Fruit fly (Drosophila melanogaster) whole organism, embryonic: Measurements from ENCODE around the gene Trxr1.

Source experiments
- Asciz ChIP-seq: fragments of 200-800 bp; sonication (Bioruptor generic); optimal IDR thresholded peaks from 2 replicates; lab custom pipeline; 2017; ENCODE audit warnings: missing biosample characterization, mild to moderate bottlenecking, missing genetic modification characterization, missing genetic modification reagents
- Atf-2 ChIP-seq: fragments of 200-800 bp; sonication (Bioruptor generic); optimal IDR thresholded peaks from 2 replicates; lab custom pipeline; 2016; ENCODE audit warnings: missing biosample characterization, missing genetic modification characterization
- B-H2 ChIP-seq: fragments of 200-800 bp; sonication (Bioruptor generic); optimal IDR thresholded peaks from 2 replicates; lab custom pipeline; 2018; ENCODE audit warnings: missing biosample characterization, mild to moderate bottlenecking, missing genetic modification characterization
- Bgb ChIP-seq: fragments of 200-800 bp; sonication (Bioruptor generic); IDR thresholded peaks from 2 replicates; pipeline ENCODE4 v1.3.6; 2022; ENCODE audit warnings: missing biosample characterization, missing genetic modification characterization; ENCODE audit not compliant: partially characterized antibody
- CG10565 ChIP-seq: fragments of 200-800 bp; sonication (Bioruptor generic); optimal IDR thresholded peaks from 3 replicates; lab custom pipeline; 2016; ENCODE audit warnings: missing biosample characterization, mild to moderate bottlenecking, missing genetic modification characterization
- CG12219 ChIP-seq: fragments of 200-800 bp; sonication (Bioruptor generic); optimal IDR thresholded peaks from 3 replicates; lab custom pipeline; 2018; ENCODE audit warnings: missing biosample characterization, mild to moderate bottlenecking, missing genetic modification characterization
- CG14441 ChIP-seq: fragments of 200-800 bp; sonication (Bioruptor generic); IDR thresholded peaks from 2 replicates; pipeline ENCODE4 v1.3.6; 2022; ENCODE audit warnings: missing biosample characterization, missing genetic modification characterization
- CG15479 ChIP-seq: fragments of 200-800 bp; sonication (Bioruptor generic); optimal IDR thresholded peaks from 3 replicates; lab custom pipeline; 2019; ENCODE audit warnings: missing biosample characterization, mild to moderate bottlenecking, missing genetic modification characterization, moderate library complexity
- CG1603 ChIP-seq: fragments of 200-800 bp; sonication (Bioruptor generic); optimal IDR thresholded peaks from 2 replicates; lab custom pipeline; 2019; ENCODE audit warnings: missing biosample characterization, mild to moderate bottlenecking, missing genetic modification characterization, moderate library complexity
- CG16813 ChIP-seq: fragments of 200-800 bp; sonication (Bioruptor generic); IDR thresholded peaks from 3 replicates; pipeline ENCODE4 v1.3.6; 2022; ENCODE audit warnings: missing biosample characterization, missing genetic modification characterization; ENCODE audit not compliant: partially characterized antibody
- CG31365 ChIP-seq: fragments of 200-800 bp; sonication (Bioruptor generic); optimal IDR thresholded peaks from 2 replicates; lab custom pipeline; 2018; ENCODE audit warnings: missing biosample characterization, mild to moderate bottlenecking, missing genetic modification characterization
- CG34224 ChIP-seq: fragments of 200-800 bp; sonication (Bioruptor generic); IDR thresholded peaks from 3 replicates; pipeline ENCODE4 v1.3.6; 2022; ENCODE audit warnings: missing biosample characterization, missing genetic modification characterization; ENCODE audit not compliant: partially characterized antibody
- CG34376 ChIP-seq: fragments of 200-800 bp; sonication (Bioruptor generic); optimal IDR thresholded peaks from 2 replicates; lab custom pipeline; 2018; ENCODE audit warnings: missing biosample characterization, mild to moderate bottlenecking, missing genetic modification characterization
- CG43689 ChIP-seq: fragments of 200-800 bp; sonication (Bioruptor generic); IDR thresholded peaks from 2 replicates; pipeline ENCODE4 v1.3.6; 2022; ENCODE audit warnings: missing biosample characterization, missing genetic modification characterization
- CG6654 ChIP-seq: fragments of 200-800 bp; sonication (Bioruptor generic); optimal IDR thresholded peaks from 2 replicates; lab custom pipeline; 2017; ENCODE audit warnings: missing biosample characterization, mild to moderate bottlenecking, missing genetic modification characterization
- CG6854 ChIP-seq: fragments of 200-800 bp; sonication (Bioruptor generic); optimal IDR thresholded peaks from 3 replicates; lab custom pipeline; 2017; ENCODE audit warnings: missing biosample characterization, mild to moderate bottlenecking, missing genetic modification characterization
- CG7271 ChIP-seq: fragments of 200-800 bp; sonication (Bioruptor generic); optimal IDR thresholded peaks from 2 replicates; lab custom pipeline; 2018; ENCODE audit warnings: missing biosample characterization, mild to moderate bottlenecking, missing genetic modification characterization, moderate library complexity
- CG8089 ChIP-seq: fragments of 200-800 bp; sonication (Bioruptor generic); optimal IDR thresholded peaks from 3 replicates; lab custom pipeline; 2016; ENCODE audit warnings: missing biosample characterization, missing genetic modification characterization
- Elba2 ChIP-seq: fragments of 200-800 bp; sonication (Bioruptor generic); optimal IDR thresholded peaks from 3 replicates; lab custom pipeline; 2016; ENCODE audit warnings: missing biosample characterization, missing genetic modification characterization
- Gsc ChIP-seq: fragments of 200-800 bp; sonication (Bioruptor generic); IDR thresholded peaks from 2 replicates; pipeline ENCODE4 v1.3.6; 2022; ENCODE audit warnings: missing biosample characterization, missing genetic modification characterization
- Hmr ChIP-seq: fragments of 200-800 bp; sonication (Bioruptor generic); optimal IDR thresholded peaks from 3 replicates; lab custom pipeline; 2017; ENCODE audit warnings: mild to moderate bottlenecking, missing biosample characterization, missing genetic modification reagents, missing genetic modification characterization
- Hr39 ChIP-seq: fragments of >200 bp; optimal IDR thresholded peaks from 2 replicates; lab custom pipeline; 2017
- Hr78 ChIP-seq, 2 experiments: fragments of 200-800 bp in 1 of 2; fragments of >200 bp in 1 of 2; sonication (Bioruptor generic) in 1 of 2; optimal IDR thresholded peaks; 2 replicates each; lab custom pipeline; 2017 to 2019; ENCODE audit warnings: missing biosample characterization in 2 of 2, missing genetic modification characterization in 2 of 2, mild to moderate bottlenecking in 1 of 2, moderate library complexity in 1 of 2
- Jarid2 ChIP-seq: fragments of 200-800 bp; sonication (Bioruptor generic); optimal IDR thresholded peaks from 3 replicates; lab custom pipeline; 2017; ENCODE audit warnings: mild to moderate bottlenecking, missing biosample characterization, missing genetic modification reagents, missing genetic modification characterization
- MESR4 ChIP-seq: fragments of 200-800 bp; sonication (Bioruptor generic); optimal IDR thresholded peaks from 2 replicates; lab custom pipeline; 2018; ENCODE audit warnings: missing biosample characterization, mild to moderate bottlenecking, missing genetic modification characterization, moderate library complexity
- NC2β ChIP-seq: fragments of 200-800 bp; sonication (Bioruptor generic); optimal IDR thresholded peaks from 2 replicates; lab custom pipeline; 2016; ENCODE audit warnings: missing biosample characterization, missing genetic modification characterization
- Opbp ChIP-seq: fragments of 200-800 bp; sonication (Bioruptor generic); IDR thresholded peaks from 3 replicates; pipeline ENCODE4 v1.3.6; 2022; ENCODE audit warnings: missing biosample characterization, missing genetic modification characterization; ENCODE audit not compliant: partially characterized antibody
- PHDP ChIP-seq: fragments of 200-800 bp; sonication (Bioruptor generic); optimal IDR thresholded peaks from 3 replicates; lab custom pipeline; 2018; ENCODE audit warnings: missing biosample characterization, mild to moderate bottlenecking, missing genetic modification characterization, moderate library complexity
- Sin3A ChIP-seq: fragments of >200 bp; optimal IDR thresholded peaks from 2 replicates; lab custom pipeline; 2018
- Stat92E ChIP-seq, 3 experiments: fragments of >200 bp in 2 of 3; fragments of 200-800 bp in 1 of 3; sonication (Bioruptor generic) in 1 of 3; optimal IDR thresholded peaks; 2 replicates each; lab custom pipeline; 2017 to 2019; ENCODE audit warnings: missing biosample characterization in 3 of 3, missing genetic modification characterization in 3 of 3, mild to moderate bottlenecking in 1 of 3, moderate library complexity in 1 of 3
- ac ChIP-seq: fragments of 200-800 bp; sonication (Bioruptor generic); optimal IDR thresholded peaks from 3 replicates; lab custom pipeline; 2017; ENCODE audit warnings: missing biosample characterization, mild to moderate bottlenecking, missing genetic modification characterization
- amos ChIP-seq: fragments of 200-800 bp; sonication (Bioruptor generic); IDR thresholded peaks from 2 replicates; pipeline ENCODE4 v1.3.6; 2022; ENCODE audit warnings: missing biosample characterization, missing genetic modification characterization; ENCODE audit not compliant: partially characterized antibody
- bbx ChIP-seq: fragments of 200-800 bp; sonication (Bioruptor generic); IDR thresholded peaks from 2 replicates; pipeline ENCODE4 v1.3.6; 2022; ENCODE audit warnings: missing biosample characterization, missing genetic modification characterization; ENCODE audit not compliant: partially characterized antibody
- cato ChIP-seq: fragments of 200-800 bp; sonication (Bioruptor generic); optimal IDR thresholded peaks from 2 replicates; lab custom pipeline; 2016; ENCODE audit warnings: missing biosample characterization, missing genetic modification characterization, borderline replicate concordance
- chinmo ChIP-seq: fragments of 200-800 bp; sonication (Bioruptor generic); IDR thresholded peaks from 4 replicates; pipeline ENCODE4 v1.3.6; 2022; ENCODE audit warnings: missing biosample characterization, missing genetic modification characterization; ENCODE audit not compliant: partially characterized antibody
- exex ChIP-seq: fragments of 200-800 bp; sonication (Bioruptor generic); optimal IDR thresholded peaks from 4 replicates; lab custom pipeline; 2018; ENCODE audit warnings: missing biosample characterization, mild to moderate bottlenecking, missing genetic modification characterization, moderate library complexity
- h ChIP-seq: fragments of >200 bp; optimal IDR thresholded peaks from 2 replicates; lab custom pipeline; 2017
- hbn ChIP-seq: fragments of 200-800 bp; sonication (Bioruptor generic); IDR thresholded peaks from 2 replicates; pipeline ENCODE4 v1.3.6; 2022; ENCODE audit warnings: missing biosample characterization, missing genetic modification characterization; ENCODE audit not compliant: partially characterized antibody
- nom ChIP-seq: fragments of 200-800 bp; sonication (Bioruptor generic); optimal IDR thresholded peaks from 2 replicates; lab custom pipeline; 2017; ENCODE audit warnings: missing biosample characterization, missing genetic modification characterization, mild to moderate bottlenecking, moderate library complexity, missing genetic modification reagents
- pnt ChIP-seq: fragments of 200-800 bp; sonication (Bioruptor generic); optimal IDR thresholded peaks from 3 replicates; lab custom pipeline; 2016; ENCODE audit warnings: missing biosample characterization, missing genetic modification characterization
- pzg ChIP-seq: fragments of 200-800 bp; sonication (Bioruptor generic); optimal IDR thresholded peaks from 3 replicates; lab custom pipeline; 2018; ENCODE audit warnings: missing biosample characterization, mild to moderate bottlenecking, missing genetic modification characterization, moderate library complexity
- scrt ChIP-seq: fragments of 200-800 bp; sonication (Bioruptor generic); optimal IDR thresholded peaks from 2 replicates; lab custom pipeline; 2018; ENCODE audit warnings: missing biosample characterization, mild to moderate bottlenecking, missing genetic modification characterization, moderate library complexity
- sens ChIP-seq: fragments of 200-800 bp; sonication (Bioruptor generic); peaks from one replicate; lab custom pipeline; 2016; ENCODE audit warnings: missing biosample characterization, missing genetic modification characterization
- slbo ChIP-seq: fragments of 200-800 bp; sonication (Bioruptor generic); IDR thresholded peaks from 2 replicates; pipeline ENCODE4 v1.3.6; 2022; ENCODE audit warnings: missing biosample characterization, missing genetic modification characterization
- slou ChIP-seq: fragments of 200-800 bp; sonication (Bioruptor generic); optimal IDR thresholded peaks from 3 replicates; lab custom pipeline; 2016; ENCODE audit warnings: missing biosample characterization, missing genetic modification characterization
- so ChIP-seq: fragments of 200-800 bp; sonication (Bioruptor generic); IDR thresholded peaks from 3 replicates; pipeline ENCODE4 v1.3.6; 2022; ENCODE audit warnings: missing biosample characterization, missing genetic modification characterization
- tin ChIP-seq: fragments of 200-800 bp; sonication (Bioruptor generic); optimal IDR thresholded peaks from 3 replicates; lab custom pipeline; 2016; ENCODE audit warnings: missing biosample characterization, missing genetic modification characterization
- wdn ChIP-seq: fragments of 200-800 bp; sonication (Bioruptor generic); IDR thresholded peaks from 2 replicates; pipeline ENCODE4 v1.3.6; 2022; ENCODE audit warnings: missing biosample characterization, missing genetic modification characterization

Gene Trxr1

dm6 chrX:8271363-8272061 lies 29.2 kb downstream of the Trxr1 start, which contains the start of gene Corp (continued):
- TF ChIP-seq Stat92E (GFP tag; optimal IDR thresholded peaks at IDR 0.05; lab: Kevin White, UChicago) = no peak
- peak; percentile 42 for TF ChIP-seq Asciz (GFP tag; lab: Kevin White, UChicago)
- no peak for TF ChIP-seq Hr39 (lab: Kevin White, UChicago)
- no peak for TF ChIP-seq NC2β (GFP tag; lab: Kevin White, UChicago)
- no peak for TF ChIP-seq amos
- TF ChIP-seq tin (GFP tag; lab: Kevin White, UChicago) = no peak
- TF ChIP-seq CG10565 (GFP tag; lab: Kevin White, UChicago) = no peak
- no peak for TF ChIP-seq scrt (GFP tag; lab: Kevin White, UChicago)
- TF ChIP-seq CG15479 (GFP tag; lab: Kevin White, UChicago) = no peak
- no peak for TF ChIP-seq exex
- no peak for TF ChIP-seq h (lab: Kevin White, UChicago)
- TF ChIP-seq, all 482 proteins: peak for 112

- peak; percentile 90 for TF ChIP-seq hbn (GFP tag; lab: Robert Waterston, UW)
- no peak for TF ChIP-seq Hr78 (GFP tag; optimal IDR thresholded peaks at IDR 0.05; lab: Kevin White, UChicago)
- no peak for TF ChIP-seq sens (GFP tag; lab: Kevin White, UChicago)
- no peak for TF ChIP-seq CG8089
- no peak for TF ChIP-seq slbo
- peak; percentile 39 for TF ChIP-seq CG1603 (tag; lab: Kevin White, UChicago)
- no peak for TF ChIP-seq Elba2 (GFP tag; lab: Kevin White, UChicago)
- TF ChIP-seq pzg = peak; percentile 55
- peak; percentile 91 for TF ChIP-seq bbx (GFP tag; lab: Robert Waterston, UW)
- TF ChIP-seq CG31365 = no peak
- TF ChIP-seq pnt (GFP tag; lab: Kevin White, UChicago) = no peak
- no peak for TF ChIP-seq CG6654 (GFP tag; lab: Kevin White, UChicago)
- no peak for TF ChIP-seq ac (GFP tag; lab: Kevin White, UChicago)
- peak; percentile 6 for TF ChIP-seq Sin3A
- peak; percentile 82 for TF ChIP-seq Bgb
- peak; percentile 87 for TF ChIP-seq Opbp (GFP tag; lab: Robert Waterston, UW)
- TF ChIP-seq PHDP (tag; lab: Kevin White, UChicago) = no peak
- TF ChIP-seq slou (GFP tag; lab: Kevin White, UChicago) = no peak
- TF ChIP-seq chinmo = peak; percentile 78; the same call in 2 of the 4 replicates
- TF ChIP-seq CG34224 (GFP tag; lab: Robert Waterston, UW) = peak; percentile 84
- TF ChIP-seq CG6854 (GFP tag; lab: Kevin White, UChicago) = no peak
- no peak for TF ChIP-seq Gsc (GFP tag; lab: Robert Waterston, UW)
- TF ChIP-seq so = no peak
- TF ChIP-seq wdn (GFP tag; lab: Robert Waterston, UW) = no peak
- TF ChIP-seq B-H2 (GFP tag; lab: Kevin White, UChicago) = no peak
- no peak for TF ChIP-seq CG43689 (GFP tag; lab: Robert Waterston, UW)
- no peak for TF ChIP-seq CG14441 (GFP tag; lab: Robert Waterston, UW)
- no peak for TF ChIP-seq Jarid2 (GFP tag; lab: Kevin White, UChicago)
- TF ChIP-seq Hmr = no peak
- peak; percentile 56 for TF ChIP-seq MESR4
- TF ChIP-seq CG34376 = no peak
- peak; percentile 77 for TF ChIP-seq CG16813 (GFP tag; lab: Robert Waterston, UW)
- no peak for TF ChIP-seq Atf-2
- TF ChIP-seq cato (GFP tag; lab: Kevin White, UChicago) = no peak
- no peak for TF ChIP-seq CG12219 (GFP tag; lab: Kevin White, UChicago)
- TF ChIP-seq CG7271 (tag; lab: Kevin White, UChicago) = no peak
- TF ChIP-seq nom (GFP tag; lab: Kevin White, UChicago) = no peak
Measured at dm6 chrX:8273291-8273690, 31.0 kb downstream of the Trxr1 start, which contains the start of gene CG1636. CG1636 (plus strand) TSS chrX:8273412.
